Worm (Caenorhabditis elegans) whole organism, L4/young adult: ENCODE results near the gene T06C12.14.

Source experiments
- dao-5 ChIP-seq: sonication (generic microtip); optimal IDR thresholded peaks from 2 replicates; lab custom pipeline; 2016; ENCODE audit warnings: missing genotype, missing genetic modification characterization, moderate library complexity, missing compliant biosample characterization
- him-1 ChIP-seq: sonication (generic microtip); optimal IDR thresholded peaks from 2 replicates; lab custom pipeline; 2016; ENCODE audit warnings: missing genotype, missing genetic modification reagents, missing genetic modification characterization, missing compliant biosample characterization

DNA sequence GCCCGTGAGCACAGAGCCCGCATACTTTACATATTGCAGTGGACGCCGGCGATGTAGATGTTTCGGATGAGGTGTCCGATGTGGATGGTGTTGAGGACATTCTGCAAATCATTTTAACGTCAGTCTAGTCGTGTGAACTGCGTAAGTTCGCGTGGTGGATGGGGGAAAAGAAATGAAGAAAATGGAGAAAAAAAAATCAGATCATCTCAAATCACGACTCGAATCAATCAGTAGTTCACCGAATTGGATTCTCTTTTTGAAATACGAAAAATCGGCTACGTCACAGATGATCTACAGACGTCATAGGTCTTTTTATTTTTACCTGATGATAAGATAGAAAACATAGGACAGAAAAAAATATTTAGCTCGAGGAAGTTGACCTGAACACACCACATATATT lies 23.5 kb upstream of the T06C12.14 start, which contains the start of gene nhr-102:
- no peak for TF ChIP-seq him-1
- TF ChIP-seq dao-5 (tag; lab: Kevin White, UChicago): no peak
